Worm (Caenorhabditis elegans) whole organism, young adult: Measurements from ENCODE around the gene Y116A8C.23.

ENCODE experiments used
- F37B4.10 ChIP-seq: fragments of 200-800 bp; sonication (Bioruptor generic); IDR thresholded peaks from 2 replicates; pipeline ENCODE4 v1.3.6; 2022; ENCODE audit warnings: missing genetic modification characterization, missing compliant biosample characterization
- F57C9.4 ChIP-seq: sonication (generic microtip); optimal IDR thresholded peaks from 2 replicates; lab custom pipeline; 2017; ENCODE audit warnings: mild to moderate bottlenecking, missing genetic modification characterization, missing compliant biosample characterization
- aptf-2 ChIP-seq: fragments of 200-800 bp; sonication (Bioruptor generic); conservative IDR thresholded peaks from 2 replicates; pipeline ENCODE4 v1.3.6; 2022; ENCODE audit warnings: missing genetic modification reagents, missing genetic modification characterization, missing compliant biosample characterization
- aptf-3 ChIP-seq: fragments of 200-800 bp; sonication (Bioruptor generic); IDR thresholded peaks from 2 replicates; pipeline ENCODE4 v1.3.6; 2022; ENCODE audit warnings: missing genetic modification characterization, missing compliant biosample characterization
- ceh-91 ChIP-seq: fragments of 200-800 bp; sonication (Bioruptor generic); IDR thresholded peaks from 2 replicates; pipeline ENCODE4 v1.3.6; 2022; ENCODE audit warnings: missing genetic modification reagents, missing genetic modification characterization, missing compliant biosample characterization
- him-1 ChIP-seq: sonication (generic microtip); optimal IDR thresholded peaks from 2 replicates; lab custom pipeline; 2016; ENCODE audit warnings: missing genotype, missing genetic modification reagents, missing genetic modification characterization, missing compliant biosample characterization
- let-526 ChIP-seq: fragments of 200-800 bp; sonication (Bioruptor generic); IDR thresholded peaks from 2 replicates; pipeline ENCODE4 v1.3.6; 2022; ENCODE audit warnings: missing genetic modification reagents, missing genetic modification characterization, missing compliant biosample characterization
- let-607 ChIP-seq, 2 experiments: fragments of 200-800 bp in 1 of 2; sonication (Bioruptor generic) in 1 of 2; sonication (generic microtip) in 1 of 2; optimal IDR thresholded peaks; 2 replicates each; lab custom pipeline; 2016 to 2018; ENCODE audit warnings: mild to moderate bottlenecking in 2 of 2, missing compliant biosample characterization in 2 of 2, missing genetic modification characterization in 2 of 2, moderate library complexity in 2 of 2, missing genotype in 1 of 2
- nfyb-1 ChIP-seq: fragments of 200-800 bp; sonication (Bioruptor generic); IDR thresholded peaks from 2 replicates; pipeline ENCODE4 v1.3.6; 2022; ENCODE audit warnings: missing genetic modification reagents, missing genetic modification characterization, missing compliant biosample characterization
- pbrm-1 ChIP-seq: fragments of 200-800 bp; sonication (Bioruptor generic); IDR thresholded peaks from 2 replicates; pipeline ENCODE4 v1.3.6; 2022; ENCODE audit warnings: missing genetic modification reagents, missing genetic modification characterization, missing compliant biosample characterization
- sea-2 ChIP-seq: fragments of 200-800 bp; sonication (Bioruptor generic); IDR thresholded peaks from 2 replicates; pipeline ENCODE4 v1.3.6; 2022; ENCODE audit warnings: missing genetic modification characterization, missing compliant biosample characterization
- snpc-4 ChIP-seq, 5 experiments: fragments of 150-350 bp in 1 of 5; sonication (generic microtip) in 4 of 5; optimal IDR thresholded peaks; 2 replicates each; lab custom pipeline; 2014 to 2018; ENCODE audit warnings: missing genetic modification characterization in 5 of 5, missing biosample characterization in 3 of 5, antibody characterized with exemption in 2 of 5, mild to moderate bottlenecking in 2 of 5, missing compliant biosample characterization in 2 of 5, missing genotype in 2 of 5, moderate library complexity in 2 of 5, missing genetic modification reagents in 1 of 5

ce11 chrIV:17084839-17085238 is 31.5 kb downstream of the Y116A8C.23 start:
- TF ChIP-seq nfyb-1 (GFP tag; lab: Robert Waterston, UW), result no peak
- no peak for TF ChIP-seq snpc-4 (GFP tag; optimal IDR thresholded peaks at IDR 0.05; lab: Kevin White, UChicago)
- TF ChIP-seq snpc-4 (tag; optimal IDR thresholded peaks at IDR 0.05; lab: Kevin White, UChicago), result peak in 2 of 4 experiments; percentile 28 to 76
- no peak for TF ChIP-seq let-526
- no peak for TF ChIP-seq sea-2 (GFP tag; lab: Robert Waterston, UW)
- no peak for TF ChIP-seq aptf-3
- TF ChIP-seq F37B4.10, result no peak
- TF ChIP-seq ceh-91 (GFP tag; lab: Robert Waterston, UW), result no peak
- no peak for TF ChIP-seq F57C9.4 (tag; lab: Kevin White, UChicago)
- no peak for TF ChIP-seq let-607 (tag; optimal IDR thresholded peaks at IDR 0.05; lab: Kevin White, UChicago)
- TF ChIP-seq him-1 (tag; lab: Kevin White, UChicago), result no peak
- no peak for TF ChIP-seq pbrm-1 (GFP tag; lab: Robert Waterston, UW)
- no peak for TF ChIP-seq aptf-2 (GFP tag; lab: Robert Waterston, UW)
